Worm (Caenorhabditis elegans) whole organism, early embryonic: ENCODE measurements around the gene let-60.

Experiments used
- B0310.2 ChIP-seq: sonication (generic microtip); optimal IDR thresholded peaks from 2 replicates; lab custom pipeline; 2016; ENCODE audit warnings: mild to moderate bottlenecking, missing genetic modification characterization, missing compliant biosample characterization
- F13C5.2 ChIP-seq: sonication (generic microtip); optimal IDR thresholded peaks from 2 replicates; lab custom pipeline; 2017; ENCODE audit warnings: mild to moderate bottlenecking, missing genetic modification characterization, inconsistent platforms, missing compliant biosample characterization
- aly-1 ChIP-seq: sonication (generic microtip); optimal IDR thresholded peaks from 2 replicates; lab custom pipeline; 2016; ENCODE audit warnings: missing genetic modification characterization, missing compliant biosample characterization
- ama-1 ChIP-seq: fragments of 150-350 bp; optimal IDR thresholded peaks from 2 replicates; lab custom pipeline; 2014
- ceh-13 ChIP-seq: fragments of 200-800 bp; sonication (Bioruptor generic); optimal IDR thresholded peaks from 2 replicates; lab custom pipeline; 2018; ENCODE audit warnings: mild to moderate bottlenecking, missing genetic modification characterization, missing compliant biosample characterization
- ceh-36 ChIP-seq: sonication (generic microtip); optimal IDR thresholded peaks from 2 replicates; lab custom pipeline; 2016; ENCODE audit warnings: missing genetic modification characterization, inconsistent platforms, missing compliant biosample characterization
- ets-7 ChIP-seq: sonication (generic microtip); optimal IDR thresholded peaks from 2 replicates; lab custom pipeline; 2016; ENCODE audit warnings: missing genotype, missing genetic modification characterization, missing compliant biosample characterization
- flt-1 ChIP-seq: fragments of 200-800 bp; sonication (Bioruptor generic); IDR thresholded peaks from 2 replicates; pipeline ENCODE4 v1.3.6; 2022; ENCODE audit warnings: missing genetic modification characterization, missing compliant biosample characterization
- hmbx-1 ChIP-seq: sonication (generic microtip); optimal IDR thresholded peaks from 2 replicates; lab custom pipeline; 2016; ENCODE audit warnings: mild to moderate bottlenecking, missing genetic modification characterization, missing compliant biosample characterization
- hmg-4 ChIP-seq: fragments of 200-800 bp; sonication (Bioruptor generic); optimal IDR thresholded peaks from 2 replicates; lab custom pipeline; 2018; ENCODE audit warnings: mild to moderate bottlenecking, missing genetic modification characterization, missing compliant biosample characterization
- hnd-1 ChIP-seq: sonication (generic microtip); optimal IDR thresholded peaks from 2 replicates; lab custom pipeline; 2016; ENCODE audit warnings: missing genetic modification characterization, missing compliant biosample characterization
- pes-1 ChIP-seq: fragments of 200-800 bp; sonication (Bioruptor generic); IDR thresholded peaks from 2 replicates; pipeline ENCODE4 v1.3.6; 2022; ENCODE audit warnings: missing genetic modification reagents, missing genetic modification characterization, missing compliant biosample characterization
- scrt-1 ChIP-seq: fragments of 200-800 bp; sonication (Bioruptor generic); IDR thresholded peaks from 2 replicates; pipeline ENCODE4 v1.3.6; 2022; ENCODE audit warnings: missing genetic modification characterization, missing compliant biosample characterization
- sea-1 ChIP-seq: fragments of 200-800 bp; sonication (Bioruptor generic); conservative IDR thresholded peaks from 2 replicates; pipeline ENCODE4 v1.3.6; 2022; ENCODE audit warnings: missing genetic modification characterization, missing compliant biosample characterization
- tbx-11 ChIP-seq: fragments of 200-800 bp; sonication (Bioruptor generic); IDR thresholded peaks from 2 replicates; pipeline ENCODE4 v1.3.6; 2022; ENCODE audit warnings: missing genetic modification characterization, missing compliant biosample characterization
- tbx-37 ChIP-seq: fragments of 200-800 bp; sonication (Bioruptor generic); conservative IDR thresholded peaks from 2 replicates; pipeline ENCODE4 v1.3.6; 2022; ENCODE audit warnings: missing genetic modification reagents, missing genetic modification characterization, missing compliant biosample characterization
- tra-4 ChIP-seq: sonication (generic microtip); optimal IDR thresholded peaks from 2 replicates; lab custom pipeline; 2017; ENCODE audit warnings: missing genetic modification characterization, missing compliant biosample characterization

The let-60 gene

DNA sequence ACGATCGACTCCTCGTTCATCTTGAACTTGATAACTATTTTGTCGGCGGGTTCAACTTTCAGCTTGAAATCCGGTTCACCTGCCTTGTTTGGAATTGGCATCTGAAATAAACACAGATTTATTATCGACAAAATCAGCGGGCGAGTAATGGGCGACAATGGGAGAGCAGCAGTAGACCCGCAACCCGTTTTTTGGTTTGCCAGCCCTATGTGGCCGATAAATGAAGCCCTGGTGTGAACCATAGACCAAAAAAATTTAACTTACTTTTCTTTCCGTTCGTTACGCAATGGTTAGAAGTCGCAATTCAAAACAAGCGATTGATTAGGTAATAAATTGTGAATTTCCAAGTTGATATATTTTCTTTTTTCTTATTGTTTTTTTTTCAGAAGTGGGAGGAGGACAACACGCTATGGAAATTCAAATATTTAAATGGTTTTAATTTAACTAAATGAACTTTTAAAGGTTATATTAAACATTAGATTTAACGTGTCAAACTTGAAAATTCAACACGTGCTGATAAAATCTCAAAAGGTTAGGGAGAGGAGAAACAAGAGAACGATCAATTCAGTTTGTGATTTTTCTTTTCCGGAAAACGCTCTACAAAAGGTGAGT is 12.9 kb upstream of the let-60 start, which contains the start of the genes T22B3.3 and alg-3:
T22B3.3 (minus strand) TSS at position 101 of the 612 bp plus-strand sequence.
alg-3 (plus strand) TSS at position 562 of the 612 bp plus-strand sequence.
- TF ChIP-seq hnd-1 (no peak), flt-1 (GFP tag; lab: Robert Waterston, UW) (no peak), pes-1 (GFP tag; lab: Robert Waterston, UW) (no peak), hmbx-1 (tag; lab: Kevin White, UChicago) (no peak), B0310.2 (tag; lab: Kevin White, UChicago) (no peak), ceh-13 (GFP tag; lab: Kevin White, UChicago) (no peak)

- TF ChIP-seq tbx-37 = no peak
- no peak for TF ChIP-seq ama-1 (lab: Kevin White, UChicago)
These were observed 11.0 kb upstream of the let-60 start for ce11 chrIV:11701878-11702277.

ce11 chrIV:11700752-11701151 is 9.9 kb upstream of the let-60 start, which contains the start of gene dpy-20:
TSS of gene dpy-20 (minus strand) at chrIV:11700852.
- TF ChIP-seq B0310.2 (tag; lab: Kevin White, UChicago) (no peak), tbx-11 (GFP tag; lab: Robert Waterston, UW) (no peak), hmg-4 (GFP tag; lab: Kevin White, UChicago) (no peak), ceh-36 (no peak)

ce11 chrIV:11700100-11700499 is 9.2 kb upstream of the let-60 start:
- TF ChIP-seq ets-7 = no peak
- no peak for TF ChIP-seq hmbx-1 (tag; lab: Kevin White, UChicago)
- TF ChIP-seq aly-1 (tag; lab: Kevin White, UChicago) = no peak
- TF ChIP-seq scrt-1 (GFP tag; lab: Robert Waterston, UW) = no peak
- no peak for TF ChIP-seq pes-1 (GFP tag; lab: Robert Waterston, UW)
- no peak for TF ChIP-seq ama-1 (lab: Kevin White, UChicago)
- no peak for TF ChIP-seq hnd-1
- no peak for TF ChIP-seq F13C5.2 (tag; lab: Kevin White, UChicago)
- no peak for TF ChIP-seq sea-1 (GFP tag; lab: Robert Waterston, UW)
- no peak for TF ChIP-seq tbx-37
- TF ChIP-seq ceh-36 = no peak
- TF ChIP-seq ceh-13 (GFP tag; lab: Kevin White, UChicago) = no peak
- TF ChIP-seq hmg-4 (GFP tag; lab: Kevin White, UChicago) = no peak
- no peak for TF ChIP-seq tbx-11 (GFP tag; lab: Robert Waterston, UW)

DNA sequence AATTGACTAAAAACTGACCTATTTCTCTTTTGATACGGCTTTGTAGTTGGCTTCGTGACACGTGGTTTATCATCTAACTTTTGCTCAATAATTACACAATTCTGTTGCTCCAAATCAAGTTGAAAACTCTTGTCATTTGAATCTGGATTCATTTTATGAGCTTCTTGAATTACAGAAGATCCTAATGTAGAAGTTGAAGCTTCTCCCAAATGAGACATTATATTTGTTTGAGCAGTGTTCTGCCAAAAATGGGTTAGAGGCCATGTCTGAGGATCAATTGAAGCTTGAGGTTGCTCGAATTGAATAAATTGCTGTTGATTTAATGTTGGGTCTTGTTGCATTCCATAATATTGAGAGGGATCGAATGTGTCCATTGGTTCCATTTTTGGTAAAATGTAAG is 6.6 kb upstream of the let-60 start:
- TF ChIP-seq flt-1 (GFP tag; lab: Robert Waterston, UW) (no peak), hmbx-1 (tag; lab: Kevin White, UChicago) (no peak), ets-7 (no peak), ceh-36 (no peak), F13C5.2 (tag; lab: Kevin White, UChicago) (no peak), tbx-11 (GFP tag; lab: Robert Waterston, UW) (no peak)

- no peak for TF ChIP-seq sea-1 (GFP tag; lab: Robert Waterston, UW)
- no peak for TF ChIP-seq pes-1 (GFP tag; lab: Robert Waterston, UW)
- TF ChIP-seq aly-1 (tag; lab: Kevin White, UChicago) = no peak
- TF ChIP-seq tbx-37 = no peak
- no peak for TF ChIP-seq tra-4 (tag; lab: Kevin White, UChicago)
- no peak for TF ChIP-seq ets-7
- TF ChIP-seq flt-1 (GFP tag; lab: Robert Waterston, UW) = no peak
These were observed 4.7 kb upstream of the let-60 start for ce11 chrIV:11695634-11696033.

DNA sequence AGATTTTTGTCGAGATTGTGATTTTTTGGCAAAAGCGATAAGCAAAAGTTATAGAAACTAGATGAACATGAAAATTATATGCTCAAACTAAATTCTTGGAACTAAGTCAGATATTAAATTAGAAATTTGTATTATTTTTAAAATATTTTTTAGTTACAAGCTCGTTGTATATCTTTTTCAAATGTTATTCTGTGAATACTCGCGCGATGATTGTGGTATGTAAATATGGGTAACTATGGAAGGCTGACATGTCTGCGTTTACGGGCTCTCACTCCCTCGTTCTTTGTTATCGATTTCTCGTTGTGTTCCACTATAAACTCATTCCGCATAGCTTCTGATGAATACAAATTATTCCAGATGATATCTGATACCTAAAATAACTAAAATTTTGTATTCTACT is 3.3 kb upstream of the let-60 start, which contains the start of gene ZK792.7:
ZK792.7 (plus strand) TSS at position 301 of the 400 bp plus-strand sequence.
- TF ChIP-seq ama-1 (lab: Kevin White, UChicago) (no peak), F13C5.2 (tag; lab: Kevin White, UChicago) (no peak), tra-4 (tag; lab: Kevin White, UChicago) (no peak), B0310.2 (tag; lab: Kevin White, UChicago) (no peak), hmbx-1 (tag; lab: Kevin White, UChicago) (no peak), ets-7 (no peak), tbx-37 (no peak), scrt-1 (GFP tag; lab: Robert Waterston, UW) (no peak), hnd-1 (no peak), hmg-4 (GFP tag; lab: Kevin White, UChicago) (no peak), sea-1 (GFP tag; lab: Robert Waterston, UW) (no peak), aly-1 (tag; lab: Kevin White, UChicago) (no peak), pes-1 (GFP tag; lab: Robert Waterston, UW) (no peak), ceh-13 (GFP tag; lab: Kevin White, UChicago) (no peak), ceh-36 (no peak), flt-1 (GFP tag; lab: Robert Waterston, UW) (no peak), tbx-11 (GFP tag; lab: Robert Waterston, UW) (no peak)

DNA sequence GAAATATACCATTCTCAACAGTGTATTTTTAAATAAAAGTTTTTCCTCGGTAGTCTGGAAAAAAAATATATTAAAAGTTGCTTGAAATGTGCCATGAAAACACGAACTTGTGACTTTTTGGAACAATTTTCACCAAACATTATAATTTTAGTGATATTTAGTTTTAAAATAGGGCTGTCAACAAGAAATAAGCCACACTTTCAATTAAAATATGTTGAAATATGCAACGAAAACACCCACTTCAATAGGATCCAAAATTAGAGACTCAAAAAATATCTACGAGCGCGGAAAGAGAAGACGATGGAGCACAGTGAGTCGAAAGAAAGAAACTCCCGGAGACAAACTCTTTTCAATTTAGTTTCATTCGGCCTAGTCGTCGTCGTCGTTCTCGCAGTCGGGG is 2.6 kb upstream of the let-60 start, which contains the start of gene ZK792.12:
ZK792.12 (plus strand) TSS at position 301 of the 400 bp plus-strand sequence.
- no peak for TF ChIP-seq hmbx-1 (tag; lab: Kevin White, UChicago)
- TF ChIP-seq ets-7 = no peak
- TF ChIP-seq tbx-11 (GFP tag; lab: Robert Waterston, UW) = no peak
- no peak for TF ChIP-seq pes-1 (GFP tag; lab: Robert Waterston, UW)
- TF ChIP-seq hmg-4 (GFP tag; lab: Kevin White, UChicago) = no peak
- no peak for TF ChIP-seq aly-1 (tag; lab: Kevin White, UChicago)
- TF ChIP-seq ama-1 (lab: Kevin White, UChicago) = no peak
- no peak for TF ChIP-seq ceh-13 (GFP tag; lab: Kevin White, UChicago)
- no peak for TF ChIP-seq sea-1 (GFP tag; lab: Robert Waterston, UW)
- TF ChIP-seq F13C5.2 (tag; lab: Kevin White, UChicago) = no peak
- no peak for TF ChIP-seq ceh-36
- TF ChIP-seq scrt-1 (GFP tag; lab: Robert Waterston, UW) = no peak
- no peak for TF ChIP-seq B0310.2 (tag; lab: Kevin White, UChicago)
- TF ChIP-seq hnd-1 = no peak
- TF ChIP-seq flt-1 (GFP tag; lab: Robert Waterston, UW) = no peak
- no peak for TF ChIP-seq tra-4 (tag; lab: Kevin White, UChicago)
